Worm (Caenorhabditis elegans) whole organism, L4 larva: ENCODE measurements around the gene srd-9.
A peak's percentile ranks its signal among the peaks of the same experiment; 100 is the strongest.

Source experiments
- D1046.2 ChIP-seq: fragments of 200-800 bp; sonication (Bioruptor generic); IDR thresholded peaks from 2 replicates; pipeline ENCODE4 v1.3.6; 2022; ENCODE audit warnings: missing genetic modification characterization, missing compliant biosample characterization
- F10B5.3 ChIP-seq: sonication (generic microtip); optimal IDR thresholded peaks from 2 replicates; lab custom pipeline; 2016; ENCODE audit warnings: mild to moderate bottlenecking, missing genetic modification characterization, missing compliant biosample characterization
- F26F4.8 ChIP-seq: fragments of 200-800 bp; sonication (Bioruptor generic); conservative IDR thresholded peaks from 2 replicates; pipeline ENCODE4 v1.3.6; 2022; ENCODE audit warnings: missing genetic modification characterization, missing compliant biosample characterization
- F44E2.7 ChIP-seq: fragments of 200-800 bp; sonication (Bioruptor generic); IDR thresholded peaks from 2 replicates; pipeline ENCODE4 v2.1.2; 2022; ENCODE audit warnings: missing genetic modification characterization, missing compliant biosample characterization
- Y48G9A.11 ChIP-seq: fragments of 200-800 bp; sonication (Bioruptor generic); IDR thresholded peaks from 2 replicates; pipeline ENCODE4 v1.3.6; 2022; ENCODE audit warnings: missing genetic modification reagents, missing genetic modification characterization, missing compliant biosample characterization
- aha-1 ChIP-seq: fragments of 150-350 bp; peaks from one replicate; lab custom pipeline; 2014; ENCODE audit warnings: missing biosample characterization, missing genetic modification characterization
- ama-1 ChIP-seq: fragments of 150-350 bp; optimal IDR thresholded peaks from 2 replicates; lab custom pipeline; 2014; ENCODE audit warnings: inconsistent platforms, mixed read lengths
- attf-4 ChIP-seq: sonication (generic microtip); optimal IDR thresholded peaks from 3 replicates; lab custom pipeline; 2017; ENCODE audit warnings: missing biosample characterization, missing genetic modification characterization
- ceh-28 ChIP-seq: fragments of 150-350 bp; optimal IDR thresholded peaks from 2 replicates; lab custom pipeline; 2014; ENCODE audit warnings: missing biosample characterization, missing genetic modification reagents, missing genetic modification characterization
- dve-1 ChIP-seq: sonication (generic microtip); optimal IDR thresholded peaks from 2 replicates; lab custom pipeline; 2017; ENCODE audit warnings: antibody characterized with exemption, mild to moderate bottlenecking, missing genetic modification characterization, missing compliant biosample characterization; ENCODE audit not compliant: insufficient read depth
- hlh-11 ChIP-seq: fragments of 200-800 bp; sonication (Bioruptor generic); optimal IDR thresholded peaks from 2 replicates; lab custom pipeline; 2018; ENCODE audit warnings: mild to moderate bottlenecking, missing genetic modification characterization, missing compliant biosample characterization
- hlh-30 ChIP-seq: sonication (generic microtip); optimal IDR thresholded peaks from 2 replicates; lab custom pipeline; 2017; ENCODE audit warnings: antibody characterized with exemption, mild to moderate bottlenecking, missing genetic modification characterization, missing compliant biosample characterization; ENCODE audit not compliant: insufficient read depth
- hmg-1.1 ChIP-seq: fragments of 200-800 bp; sonication (Bioruptor generic); IDR thresholded peaks from 2 replicates; pipeline ENCODE4 v1.3.6; 2022; ENCODE audit warnings: missing genetic modification reagents, missing genetic modification characterization, missing compliant biosample characterization
- lin-38 ChIP-seq: fragments of 200-800 bp; sonication (Bioruptor generic); IDR thresholded peaks from 2 replicates; pipeline ENCODE4 v1.3.6; 2022; ENCODE audit warnings: missing genetic modification reagents, missing genetic modification characterization, missing compliant biosample characterization
- madf-5 ChIP-seq, 2 experiments: fragments of 200-800 bp; sonication (Bioruptor generic); IDR thresholded peaks; 2 replicates each; pipeline ENCODE4 v1.3.6; 2022; ENCODE audit warnings: missing compliant biosample characterization in 2 of 2, missing genetic modification characterization in 2 of 2
- mdl-1 ChIP-seq, 2 experiments: fragments of 150-350 bp in 1 of 2; sonication (generic microtip) in 1 of 2; optimal IDR thresholded peaks; 2 replicates each; lab custom pipeline; 2014 to 2017; ENCODE audit warnings: missing biosample characterization in 2 of 2, missing genetic modification characterization in 2 of 2
- mxl-3 ChIP-seq: fragments of 200-800 bp; sonication (Bioruptor generic); optimal IDR thresholded peaks from 2 replicates; lab custom pipeline; 2018; ENCODE audit warnings: mild to moderate bottlenecking, missing genetic modification characterization, missing compliant biosample characterization
- nhr-102 ChIP-seq: sonication (generic microtip); optimal IDR thresholded peaks from 2 replicates; lab custom pipeline; 2016; ENCODE audit warnings: mild to moderate bottlenecking, missing genetic modification characterization, moderate library complexity, missing compliant biosample characterization
- nhr-41 ChIP-seq: fragments of 200-800 bp; sonication (Bioruptor generic); IDR thresholded peaks from 2 replicates; pipeline ENCODE4 v1.3.6; 2022; ENCODE audit warnings: missing genetic modification reagents, missing genetic modification characterization, missing compliant biosample characterization
- nhr-6 ChIP-seq: fragments of 150-350 bp; optimal IDR thresholded peaks from 2 replicates; lab custom pipeline; 2014; ENCODE audit warnings: missing biosample characterization, missing genetic modification characterization
- nhr-77 ChIP-seq: fragments of 150-350 bp; optimal IDR thresholded peaks from 2 replicates; lab custom pipeline; 2014; ENCODE audit warnings: missing biosample characterization, missing genetic modification characterization
- pha-4 ChIP-seq, 2 experiments: fragments of 150-350 bp in 1 of 2; fragments of 200-800 bp in 1 of 2; sonication (Bioruptor generic) in 1 of 2; IDR thresholded peaks in 1 of 2; optimal IDR thresholded peaks in 1 of 2; 2 replicates each; pipeline versions ENCODE4 v1.3.6 to Lab custom; 2014 to 2022; ENCODE audit warnings: missing genetic modification characterization in 2 of 2, missing genetic modification reagents in 2 of 2, missing biosample characterization in 1 of 2, missing compliant biosample characterization in 1 of 2
- rbr-2 ChIP-seq: sonication (generic microtip); optimal IDR thresholded peaks from 2 replicates; lab custom pipeline; 2016; ENCODE audit warnings: missing genotype, missing genetic modification characterization, missing compliant biosample characterization
- set-16 ChIP-seq: fragments of 200-800 bp; sonication (Bioruptor generic); IDR thresholded peaks from 2 replicates; pipeline ENCODE4 v1.3.6; 2022; ENCODE audit warnings: missing genetic modification reagents, missing genetic modification characterization, missing compliant biosample characterization
- skn-1 ChIP-seq: fragments of 150-350 bp; optimal IDR thresholded peaks from 2 replicates; lab custom pipeline; 2014; ENCODE audit warnings: missing biosample characterization, missing genetic modification characterization
- snpc-4 ChIP-seq: fragments of 150-350 bp; optimal IDR thresholded peaks from 2 replicates; lab custom pipeline; 2014; ENCODE audit warnings: missing biosample characterization, missing genetic modification characterization
- unc-62 ChIP-seq, 3 experiments: fragments of 150-350 bp in 1 of 3; sonication (generic microtip); optimal IDR thresholded peaks in 2 of 3; peaks in 1 of 3; 1 replicate in 1 of 3; 2 replicates in 2 of 3; lab custom pipeline; 2014 to 2017; ENCODE audit warnings: missing biosample characterization in 3 of 3, missing genetic modification characterization in 3 of 3, missing genetic modification reagents in 3 of 3, missing genotype in 1 of 3
- zag-1 ChIP-seq: fragments of 150-350 bp; optimal IDR thresholded peaks from 2 replicates; lab custom pipeline; 2014; ENCODE audit warnings: missing biosample characterization, missing genetic modification characterization
- ztf-7 ChIP-seq: fragments of 150-350 bp; optimal IDR thresholded peaks from 2 replicates; lab custom pipeline; 2014; ENCODE audit warnings: missing biosample characterization, missing genetic modification characterization

Gene srd-9

DNA sequence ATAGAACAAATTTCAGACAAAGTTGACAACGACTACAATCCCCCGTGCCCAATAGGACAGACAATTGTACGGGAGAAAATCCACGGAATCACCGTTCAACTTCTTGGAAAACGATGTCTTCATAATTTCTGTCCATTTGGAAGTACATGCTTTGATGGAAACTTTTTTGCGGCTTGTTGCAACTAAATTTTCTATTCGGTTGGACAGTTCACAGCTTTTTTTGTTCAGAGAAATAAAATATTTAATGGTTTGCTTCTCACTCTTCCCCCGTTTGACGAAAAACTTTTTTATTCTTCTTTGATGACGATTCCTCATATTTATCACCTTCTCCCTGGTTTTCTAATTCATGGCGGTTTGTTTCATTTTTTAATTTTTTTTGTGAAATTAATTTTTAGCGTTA is 37.5 kb upstream of the srd-9 start, which contains the start of gene C10G8.2:
C10G8.2 (plus strand) TSS at position 301 of the 400 bp plus-strand sequence.
- TF ChIP-seq unc-62 (GFP tag; optimal IDR thresholded peaks at IDR 0.05 in 1 of 2; lab: Kevin White, UChicago), result peak in 1 of 2 experiments; percentile 50
- TF ChIP-seq unc-62 (tag; optimal IDR thresholded peaks at IDR 0.05; lab: Kevin White, UChicago), result no peak
- no peak for TF ChIP-seq hmg-1.1 (GFP tag; lab: Robert Waterston, UW)
- TF ChIP-seq nhr-102 (tag; lab: Kevin White, UChicago), result no peak
- TF ChIP-seq rbr-2, result no peak
- no peak for TF ChIP-seq mdl-1 (tag; optimal IDR thresholded peaks at IDR 0.05; lab: Kevin White, UChicago)
- TF ChIP-seq lin-38 (GFP tag; lab: Robert Waterston, UW), result no peak
- no peak for TF ChIP-seq nhr-77 (tag; lab: Kevin White, UChicago)
- no peak for TF ChIP-seq ama-1
- no peak for TF ChIP-seq attf-4 (tag; lab: Kevin White, UChicago)

DNA sequence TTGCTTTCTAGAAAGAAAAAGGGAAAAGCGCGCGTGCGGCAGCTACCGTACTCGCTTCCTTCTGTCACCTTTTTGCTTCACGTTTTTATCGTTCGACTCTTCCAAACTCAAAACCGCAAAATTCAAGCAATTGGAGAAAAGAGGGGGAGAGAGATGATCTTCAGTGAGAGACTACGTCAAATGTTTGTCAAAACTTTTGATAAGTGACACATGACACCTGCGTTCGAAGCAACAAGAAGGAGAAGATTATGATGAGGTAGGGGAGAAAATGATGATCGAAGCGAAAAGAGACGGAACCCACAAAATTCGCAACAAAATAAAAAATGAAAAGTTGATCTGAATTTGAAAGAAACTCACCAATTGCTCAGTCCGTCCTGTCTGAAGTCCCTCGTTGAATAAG is 33.2 kb upstream of the srd-9 start:
- TF ChIP-seq hlh-11 (tag; lab: Kevin White, UChicago), result no peak
- peak in 1 of 2 experiments; percentile 97 for TF ChIP-seq unc-62 (GFP tag; optimal IDR thresholded peaks at IDR 0.05 in 1 of 2; lab: Kevin White, UChicago)
- TF ChIP-seq unc-62 (tag; optimal IDR thresholded peaks at IDR 0.05; lab: Kevin White, UChicago), result no peak

DNA sequence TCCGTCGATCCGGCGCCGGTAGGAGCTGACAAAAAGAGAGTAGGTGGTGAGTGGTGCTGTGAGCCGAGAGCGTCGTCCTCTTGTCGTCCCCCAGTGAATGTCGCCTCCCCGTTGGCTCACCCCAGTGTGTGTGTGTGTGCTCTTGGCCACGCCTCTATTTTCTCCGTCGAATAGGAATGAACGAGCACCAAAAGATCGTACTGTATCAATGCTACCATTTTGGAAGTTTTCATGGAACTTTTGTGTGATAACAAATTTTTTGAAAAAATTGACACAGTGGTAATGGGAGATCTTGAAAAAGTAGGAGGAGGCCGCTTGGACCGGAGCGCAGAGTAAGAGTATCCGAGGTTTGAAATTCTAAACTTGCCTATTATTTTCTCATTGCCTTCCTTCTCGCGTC is 32.1 kb upstream of the srd-9 start, which contains the start of gene ceh-34:
ceh-34 (minus strand) TSS at position 101 of the 400 bp plus-strand sequence.
- TF ChIP-seq F44E2.7 (GFP tag; lab: Robert Waterston, UW) (no peak), set-16 (peak; percentile 42; the same call in 1 of the 2 replicates), Y48G9A.11 (GFP tag; lab: Robert Waterston, UW) (no peak)

DNA sequence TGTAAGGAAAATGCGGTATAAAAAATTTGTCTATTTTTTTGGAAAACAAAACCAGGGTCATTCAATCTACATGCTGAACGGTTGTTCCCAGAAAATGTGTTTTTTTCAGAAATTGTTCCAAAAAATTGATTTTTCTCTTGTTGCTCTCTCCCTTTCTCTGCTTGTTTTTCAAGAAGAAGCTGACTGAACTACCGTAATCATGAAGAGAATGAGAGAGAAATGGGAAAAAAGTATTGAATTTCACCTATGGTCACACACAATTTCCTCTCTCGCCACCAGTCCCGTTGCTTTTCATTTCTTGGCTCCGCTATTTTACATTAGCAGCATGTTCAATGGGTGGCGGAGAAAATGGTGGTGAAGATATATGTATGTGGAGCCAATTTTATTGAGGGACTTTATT is 28.8 kb upstream of the srd-9 start:
- no peak for TF ChIP-seq hlh-30 (tag; lab: Kevin White, UChicago)
- TF ChIP-seq unc-62 (GFP tag; optimal IDR thresholded peaks at IDR 0.05 in 1 of 2; lab: Kevin White, UChicago), result peak in 1 of 2 experiments; percentile 60
- no peak for TF ChIP-seq unc-62 (tag; optimal IDR thresholded peaks at IDR 0.05; lab: Kevin White, UChicago)

DNA sequence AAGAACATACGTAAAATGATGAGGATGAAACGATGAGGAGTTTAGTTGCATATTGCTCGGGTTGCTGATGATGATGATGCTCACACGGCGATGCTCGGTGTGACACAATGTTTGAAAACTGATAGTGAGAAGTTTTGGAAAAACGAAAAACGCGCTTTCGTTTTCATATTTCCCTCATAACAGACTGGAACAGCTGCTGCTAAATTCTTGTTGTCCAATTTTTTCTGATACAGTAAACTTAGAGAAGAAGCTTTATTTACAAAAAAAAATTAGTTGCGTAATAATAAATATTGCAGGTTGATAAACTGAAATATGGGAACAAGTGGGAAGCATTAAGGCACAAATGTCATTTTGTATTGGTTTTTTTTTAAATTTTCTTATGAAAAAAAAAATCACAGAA is 27.0 kb upstream of the srd-9 start, which contains the start of gene ceh-33:
ceh-33 (minus strand) TSS at position 101 of the 400 bp plus-strand sequence.
- no peak for TF ChIP-seq zag-1 (tag; lab: Kevin White, UChicago)
- TF ChIP-seq unc-62 (GFP tag; optimal IDR thresholded peaks at IDR 0.05 in 1 of 2; lab: Kevin White, UChicago), result peak in 1 of 2 experiments; percentile 55
- TF ChIP-seq unc-62 (tag; optimal IDR thresholded peaks at IDR 0.05; lab: Kevin White, UChicago), result no peak
- TF ChIP-seq ztf-7, result no peak
- TF ChIP-seq F10B5.3 (tag; lab: Kevin White, UChicago), result no peak
- no peak for TF ChIP-seq skn-1 (tag; lab: Kevin White, UChicago)
- TF ChIP-seq D1046.2 (GFP tag; lab: Robert Waterston, UW), result no peak
- TF ChIP-seq dve-1, result no peak
- no peak for TF ChIP-seq lin-38 (GFP tag; lab: Robert Waterston, UW)
- TF ChIP-seq aha-1 (tag; lab: Kevin White, UChicago), result peak; percentile 18
- no peak for TF ChIP-seq pha-4 (GFP tag; IDR thresholded peaks at IDR 0.05; lab: Robert Waterston, UW)
- TF ChIP-seq pha-4 (tag; optimal IDR thresholded peaks at IDR 0.05; lab: Kevin White, UChicago), result no peak
- TF ChIP-seq ceh-28 (tag; lab: Kevin White, UChicago), result no peak
- TF ChIP-seq mxl-3, result no peak
- TF ChIP-seq nhr-41 (GFP tag; lab: Robert Waterston, UW), result no peak

DNA sequence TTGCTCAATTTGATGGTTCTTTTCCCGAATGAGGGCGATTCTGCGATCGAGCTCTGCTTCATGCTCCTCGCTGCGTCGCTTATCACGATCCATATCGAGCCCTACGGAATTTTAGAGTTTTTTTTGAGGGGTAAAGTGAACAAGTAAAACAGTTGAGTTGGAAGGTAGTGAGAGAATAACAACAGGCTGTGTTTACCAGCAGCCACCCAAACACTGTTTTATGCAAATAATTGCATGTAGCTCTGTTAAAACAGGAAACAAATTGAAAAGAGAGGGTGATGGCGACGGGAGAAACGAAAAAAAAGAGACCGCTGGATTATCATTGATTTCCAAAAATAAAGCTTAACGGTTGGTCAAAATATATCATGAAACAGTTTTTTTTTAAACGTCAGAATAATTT is 23.3 kb upstream of the srd-9 start, which contains the start of gene C10G8.8:
C10G8.8 (minus strand) TSS at position 101 of the 400 bp plus-strand sequence.
- no peak for TF ChIP-seq madf-5 (GFP tag; IDR thresholded peaks at IDR 0.05; lab: Robert Waterston, UW)
- no peak for TF ChIP-seq F26F4.8 (GFP tag; lab: Robert Waterston, UW)
- TF ChIP-seq snpc-4, result no peak
- no peak for TF ChIP-seq nhr-6
